Fruit fly (Drosophila melanogaster) S2 (cell line): ENCODE results near the gene Sbf.

Experiments used
- CG8478 ChIP-seq: fragments of >200 bp; optimal IDR thresholded peaks from 2 replicates; lab custom pipeline; 2018
- CTCF ChIP-seq, 2 experiments: fragments of >200 bp; optimal IDR thresholded peaks; 2 replicates each; lab custom pipeline; 2018

dm6 chr3R:11776068-11776767, 20.5 kb downstream of the Sbf start:
- TF ChIP-seq CG8478 (lab: Kevin White, UChicago) (no peak), CTCF (optimal IDR thresholded peaks at IDR 0.05; lab: Kevin White, UChicago) (no peak)
